Worm (Caenorhabditis elegans) whole organism, early embryonic: ENCODE data around the gene sra-14.

Experiments used
- ama-1 ChIP-seq: fragments of 150-350 bp; optimal IDR thresholded peaks from 2 replicates; lab custom pipeline; 2014
- hmg-4 ChIP-seq: fragments of 200-800 bp; sonication (Bioruptor generic); optimal IDR thresholded peaks from 2 replicates; lab custom pipeline; 2018; ENCODE audit warnings: mild to moderate bottlenecking, missing genetic modification characterization, missing compliant biosample characterization
- hnd-1 ChIP-seq: sonication (generic microtip); optimal IDR thresholded peaks from 2 replicates; lab custom pipeline; 2016; ENCODE audit warnings: missing genetic modification characterization, missing compliant biosample characterization
- pes-1 ChIP-seq: fragments of 200-800 bp; sonication (Bioruptor generic); IDR thresholded peaks from 2 replicates; pipeline ENCODE4 v1.3.6; 2022; ENCODE audit warnings: missing genetic modification reagents, missing genetic modification characterization, missing compliant biosample characterization
- scrt-1 ChIP-seq: fragments of 200-800 bp; sonication (Bioruptor generic); IDR thresholded peaks from 2 replicates; pipeline ENCODE4 v1.3.6; 2022; ENCODE audit warnings: missing genetic modification characterization, missing compliant biosample characterization

ce11 chrII:12930138-12930537 lies 45.1 kb downstream of the sra-14 start:
- no peak for TF ChIP-seq ama-1 (lab: Kevin White, UChicago)
- TF ChIP-seq hmg-4, result no peak
- no peak for TF ChIP-seq pes-1 (GFP tag; lab: Robert Waterston, UW)
- no peak for TF ChIP-seq hnd-1 (tag; lab: Kevin White, UChicago)
- no peak for TF ChIP-seq scrt-1
